Worm (Caenorhabditis elegans) whole organism, L3 larva: ENCODE data around the gene F57A10.4.
"Not testable (repeated sequence)": the region's sequence is repeated elsewhere in the genome, so short reads cannot be mapped to it uniquely, and the experiment has no call there.

Experiments used
- daf-12 ChIP-seq: fragments of 150-350 bp; optimal IDR thresholded peaks from 2 replicates; lab custom pipeline; 2014; ENCODE audit warnings: missing biosample characterization, missing genetic modification reagents, missing genetic modification characterization
- elt-3 ChIP-seq, 3 experiments: fragments of 150-350 bp in 1 of 3; sonication (generic microtip) in 2 of 3; optimal IDR thresholded peaks; 2 replicates in 2 of 3; 4 replicates in 1 of 3; lab custom pipeline; 2014 to 2017; ENCODE audit warnings: missing biosample characterization in 3 of 3, missing genetic modification characterization in 3 of 3
- lsy-12 ChIP-seq: sonication (generic microtip); optimal IDR thresholded peaks from 2 replicates; lab custom pipeline; 2016; ENCODE audit warnings: mild to moderate bottlenecking, missing genetic modification characterization, missing compliant biosample characterization
- mdl-1 ChIP-seq: fragments of 150-350 bp; optimal IDR thresholded peaks from 2 replicates; lab custom pipeline; 2014; ENCODE audit warnings: missing biosample characterization, missing genetic modification characterization
- nhr-11 ChIP-seq: fragments of 150-350 bp; optimal IDR thresholded peaks from 2 replicates; lab custom pipeline; 2014; ENCODE audit warnings: missing biosample characterization, missing genetic modification characterization
- unc-62 ChIP-seq: fragments of 150-350 bp; sonication (generic microtip); optimal IDR thresholded peaks from 4 replicates; lab custom pipeline; 2014; ENCODE audit warnings: missing biosample characterization, missing genetic modification reagents, missing genetic modification characterization
- zag-1 ChIP-seq: fragments of 150-350 bp; optimal IDR thresholded peaks from 2 replicates; lab custom pipeline; 2014; ENCODE audit warnings: missing biosample characterization, missing genetic modification characterization

DNA sequence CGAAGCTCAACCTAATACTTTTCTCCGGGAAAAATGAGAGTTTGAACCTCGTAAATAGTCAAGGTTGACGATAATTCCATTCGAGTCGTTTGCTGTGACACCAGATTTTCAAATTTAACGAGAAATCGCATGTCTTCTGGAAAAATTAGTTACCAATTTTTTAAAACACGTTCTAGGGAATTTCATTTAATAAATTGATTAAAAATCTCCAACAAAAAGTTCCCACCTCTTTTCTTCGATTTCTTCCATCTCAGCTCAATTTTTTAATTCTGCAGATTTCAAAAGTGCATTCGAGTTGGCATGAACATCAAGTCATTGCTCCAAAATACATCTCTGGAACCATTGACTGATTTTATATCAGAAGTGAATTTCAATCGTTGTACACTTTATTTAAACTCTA, 42.7 kb downstream of the F57A10.4 start, which contains the start of gene nhr-282:
- TF ChIP-seq elt-3 (tag; optimal IDR thresholded peaks at IDR 0.05; lab: Kevin White, UChicago); nhr-11; daf-12; zag-1 (tag; lab: Kevin White, UChicago); lsy-12; unc-62; mdl-1 (tag; lab: Kevin White, UChicago): not testable (repeated sequence)
